Worm (Caenorhabditis elegans): Measurements from ENCODE around the gene Y38F1A.7.

DNA sequence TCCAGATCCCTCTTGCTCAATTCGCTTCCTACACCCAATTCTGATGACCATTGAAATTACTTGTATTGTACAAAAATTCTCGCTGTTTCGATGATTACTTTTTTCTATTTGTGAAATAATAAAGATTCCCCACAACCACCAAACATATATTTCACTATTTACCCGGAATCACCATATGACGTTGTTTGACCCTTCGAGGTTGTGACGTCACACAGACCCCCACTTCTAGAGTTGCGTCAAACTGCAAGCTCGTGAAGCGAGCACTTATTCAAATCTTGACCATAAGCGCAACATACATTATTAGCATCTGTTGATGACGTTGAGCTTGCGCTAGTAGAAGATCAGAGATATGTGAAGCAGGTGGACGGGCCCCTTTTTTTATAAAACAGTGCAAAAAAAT is 4.6 kb downstream of the Y38F1A.7 start:
- TF ChIP-seq dpl-1 (GFP tag; optimal IDR thresholded peaks at IDR 0.05) (no peak), lin-35 (GFP tag; optimal IDR thresholded peaks at IDR 0.05) (no peak), elt-2 (tag; optimal IDR thresholded peaks at IDR 0.05) (no peak), pqm-1 (tag; optimal IDR thresholded peaks at IDR 0.05) (no peak), ztf-11 (tag; optimal IDR thresholded peaks at IDR 0.05) (no peak), ceh-82 (tag; optimal IDR thresholded peaks at IDR 0.05) (no peak), elt-3 (tag; optimal IDR thresholded peaks at IDR 0.05) (no peak), unc-62 (GFP tag; optimal IDR thresholded peaks at IDR 0.05) (no peak), nhr-12 (tag; optimal IDR thresholded peaks at IDR 0.05) (no peak), ceh-8 (GFP tag; optimal IDR thresholded peaks at IDR 0.05) (no peak), snpc-4 (tag; optimal IDR thresholded peaks at IDR 0.05) (no peak), ztf-4 (tag; optimal IDR thresholded peaks at IDR 0.05) (no peak)

Measured in whole organism, L1 larva.